Fruit fly (Drosophila melanogaster) whole organism, embryonic: ENCODE data around the gene CG7231.

Source experiments
- Ada2b ChIP-seq: fragments of 200-800 bp; sonication (Bioruptor generic); IDR thresholded peaks from 2 replicates; pipeline ENCODE4 v1.3.6; 2022; ENCODE audit warnings: missing biosample characterization, missing genetic modification characterization
- CG10654 ChIP-seq: fragments of 200-800 bp; sonication (Bioruptor generic); optimal IDR thresholded peaks from 2 replicates; lab custom pipeline; 2016; ENCODE audit warnings: missing biosample characterization, missing genetic modification characterization
- CG13624 ChIP-seq: fragments of 200-800 bp; sonication (Bioruptor generic); optimal IDR thresholded peaks from 2 replicates; lab custom pipeline; 2016; ENCODE audit warnings: missing biosample characterization, missing genetic modification characterization
- CG14441 ChIP-seq: fragments of 200-800 bp; sonication (Bioruptor generic); IDR thresholded peaks from 2 replicates; pipeline ENCODE4 v1.3.6; 2022; ENCODE audit warnings: missing biosample characterization, missing genetic modification characterization
- CG1603 ChIP-seq: fragments of 200-800 bp; sonication (Bioruptor generic); optimal IDR thresholded peaks from 2 replicates; lab custom pipeline; 2019; ENCODE audit warnings: missing biosample characterization, mild to moderate bottlenecking, missing genetic modification characterization, moderate library complexity
- CG1647 ChIP-seq: fragments of 200-800 bp; sonication (Bioruptor generic); optimal IDR thresholded peaks from 3 replicates; lab custom pipeline; 2016; ENCODE audit warnings: missing biosample characterization, missing genetic modification characterization
- CG1792 ChIP-seq: fragments of 200-800 bp; sonication (Bioruptor generic); optimal IDR thresholded peaks from 2 replicates; lab custom pipeline; 2016; ENCODE audit warnings: missing biosample characterization, missing genetic modification characterization
- CG18599 ChIP-seq: fragments of 200-800 bp; sonication (Bioruptor generic); optimal IDR thresholded peaks from 3 replicates; lab custom pipeline; 2017; ENCODE audit warnings: missing biosample characterization, missing genetic modification characterization, mild to moderate bottlenecking, moderate library complexity, missing genetic modification reagents
- CG2120 ChIP-seq: fragments of 200-800 bp; sonication (Bioruptor generic); optimal IDR thresholded peaks from 3 replicates; lab custom pipeline; 2016; ENCODE audit warnings: missing biosample characterization, missing genetic modification characterization
- CG31224 ChIP-seq: fragments of 200-800 bp; sonication (Bioruptor generic); IDR thresholded peaks from 2 replicates; pipeline ENCODE4 v1.3.6; 2022; ENCODE audit warnings: missing biosample characterization, missing genetic modification characterization
- CG31441 ChIP-seq: fragments of 200-800 bp; sonication (Bioruptor generic); IDR thresholded peaks from 2 replicates; pipeline ENCODE4 v1.3.6; 2022; ENCODE audit warnings: missing biosample characterization, missing genetic modification characterization
- CG34224 ChIP-seq: fragments of 200-800 bp; sonication (Bioruptor generic); IDR thresholded peaks from 3 replicates; pipeline ENCODE4 v1.3.6; 2022; ENCODE audit warnings: missing biosample characterization, missing genetic modification characterization; ENCODE audit not compliant: partially characterized antibody
- CG4707 ChIP-seq: fragments of 200-800 bp; sonication (Bioruptor generic); optimal IDR thresholded peaks from 2 replicates; lab custom pipeline; 2018; ENCODE audit warnings: missing biosample characterization, mild to moderate bottlenecking, missing genetic modification characterization, moderate library complexity
- CG7271 ChIP-seq: fragments of 200-800 bp; sonication (Bioruptor generic); optimal IDR thresholded peaks from 2 replicates; lab custom pipeline; 2018; ENCODE audit warnings: missing biosample characterization, mild to moderate bottlenecking, missing genetic modification characterization, moderate library complexity
- CG7786 ChIP-seq: fragments of 200-800 bp; sonication (Bioruptor generic); optimal IDR thresholded peaks from 2 replicates; lab custom pipeline; 2016; ENCODE audit warnings: missing biosample characterization, missing genetic modification characterization
- CG7987 ChIP-seq: fragments of 200-800 bp; sonication (Bioruptor generic); optimal IDR thresholded peaks from 2 replicates; lab custom pipeline; 2018; ENCODE audit warnings: missing biosample characterization, mild to moderate bottlenecking, missing genetic modification characterization, moderate library complexity
- CG8290 ChIP-seq, 3 experiments: fragments of 200-800 bp; sonication (Bioruptor generic); optimal IDR thresholded peaks; 2 replicates each; lab custom pipeline; 2016 to 2019; ENCODE audit warnings: missing biosample characterization in 3 of 3, missing genetic modification characterization in 3 of 3, mild to moderate bottlenecking in 2 of 3, moderate library complexity in 1 of 3
- CG9727 ChIP-seq: fragments of 200-800 bp; sonication (Bioruptor generic); optimal IDR thresholded peaks from 3 replicates; lab custom pipeline; 2017; ENCODE audit warnings: missing biosample characterization, mild to moderate bottlenecking, missing genetic modification characterization
- Eip74EF ChIP-seq, 2 experiments: fragments of 200-800 bp in 1 of 2; fragments of >200 bp in 1 of 2; sonication (Bioruptor generic) in 1 of 2; optimal IDR thresholded peaks; 2 replicates each; lab custom pipeline; 2017 to 2019; ENCODE audit warnings: missing biosample characterization in 2 of 2, missing genetic modification characterization in 2 of 2, mild to moderate bottlenecking in 1 of 2, moderate library complexity in 1 of 2
- HLH54F ChIP-seq: fragments of 200-800 bp; sonication (Bioruptor generic); optimal IDR thresholded peaks from 3 replicates; lab custom pipeline; 2016; ENCODE audit warnings: missing biosample characterization, missing genetic modification characterization
- Lhr ChIP-seq: fragments of 200-800 bp; sonication (Bioruptor generic); optimal IDR thresholded peaks from 3 replicates; lab custom pipeline; 2017; ENCODE audit warnings: mild to moderate bottlenecking, missing biosample characterization, missing genetic modification reagents, missing genetic modification characterization
- MBD-R2 ChIP-seq: fragments of 200-800 bp; sonication (Bioruptor generic); IDR thresholded peaks from 2 replicates; pipeline ENCODE4 v1.3.6; 2022; ENCODE audit warnings: missing biosample characterization, missing genetic modification characterization
- Opbp ChIP-seq: fragments of 200-800 bp; sonication (Bioruptor generic); IDR thresholded peaks from 3 replicates; pipeline ENCODE4 v1.3.6; 2022; ENCODE audit warnings: missing biosample characterization, missing genetic modification characterization; ENCODE audit not compliant: partially characterized antibody
- Sox102F ChIP-seq: fragments of 200-800 bp; sonication (Bioruptor generic); optimal IDR thresholded peaks from 2 replicates; lab custom pipeline; 2018; ENCODE audit warnings: missing biosample characterization, mild to moderate bottlenecking, missing genetic modification characterization, moderate library complexity
- Taf1 ChIP-seq: fragments of 200-800 bp; sonication (Bioruptor generic); IDR thresholded peaks from 2 replicates; pipeline ENCODE4 v1.3.6; 2022; ENCODE audit warnings: missing biosample characterization, missing genetic modification characterization
- Tbp ChIP-seq: fragments of >200 bp; optimal IDR thresholded peaks from 2 replicates; lab custom pipeline; 2018; ENCODE audit warnings: missing biosample characterization, missing genetic modification characterization
- bab2 ChIP-seq: fragments of 200-800 bp; sonication (Bioruptor generic); optimal IDR thresholded peaks from 2 replicates; lab custom pipeline; 2016; ENCODE audit warnings: missing biosample characterization, missing genetic modification characterization
- da ChIP-seq: fragments of 200-800 bp; sonication (Bioruptor generic); optimal IDR thresholded peaks from 2 replicates; lab custom pipeline; 2016; ENCODE audit warnings: missing biosample characterization, missing genetic modification characterization
- danr ChIP-seq: fragments of 200-800 bp; sonication (Bioruptor generic); IDR thresholded peaks from 2 replicates; pipeline ENCODE4 v1.3.6; 2022; ENCODE audit warnings: missing biosample characterization, missing genetic modification characterization
- dmrt99B ChIP-seq: fragments of 200-800 bp; sonication (Bioruptor generic); optimal IDR thresholded peaks from 2 replicates; lab custom pipeline; 2018; ENCODE audit warnings: missing biosample characterization, mild to moderate bottlenecking, missing genetic modification characterization, moderate library complexity
- exex ChIP-seq: fragments of 200-800 bp; sonication (Bioruptor generic); optimal IDR thresholded peaks from 4 replicates; lab custom pipeline; 2018; ENCODE audit warnings: missing biosample characterization, mild to moderate bottlenecking, missing genetic modification characterization, moderate library complexity
- fd96Cb ChIP-seq: fragments of 200-800 bp; sonication (Bioruptor generic); optimal IDR thresholded peaks from 2 replicates; lab custom pipeline; 2018; ENCODE audit warnings: missing biosample characterization, mild to moderate bottlenecking, missing genetic modification characterization, moderate library complexity
- ham ChIP-seq: fragments of 200-800 bp; sonication (Bioruptor generic); IDR thresholded peaks from 2 replicates; pipeline ENCODE4 v1.3.6; 2022; ENCODE audit warnings: missing biosample characterization, missing genetic modification characterization
- inv ChIP-seq: fragments of 200-800 bp; sonication (Bioruptor generic); IDR thresholded peaks from 2 replicates; pipeline ENCODE4 v1.3.6; 2022; ENCODE audit warnings: missing biosample characterization, missing genetic modification characterization; ENCODE audit not compliant: partially characterized antibody
- jing ChIP-seq: fragments of 200-800 bp; sonication (Bioruptor generic); optimal IDR thresholded peaks from 2 replicates; lab custom pipeline; 2018; ENCODE audit warnings: missing biosample characterization, mild to moderate bottlenecking, missing genetic modification characterization
- knrl ChIP-seq: fragments of 200-800 bp; sonication (Bioruptor generic); IDR thresholded peaks from 3 replicates; pipeline ENCODE4 v1.3.6; 2022; ENCODE audit warnings: missing biosample characterization, missing genetic modification characterization; ENCODE audit not compliant: partially characterized antibody
- lov ChIP-seq, 2 experiments: fragments of 200-800 bp in 1 of 2; fragments of >200 bp in 1 of 2; sonication (Bioruptor generic) in 1 of 2; IDR thresholded peaks in 1 of 2; optimal IDR thresholded peaks in 1 of 2; 2 replicates in 1 of 2; 3 replicates in 1 of 2; pipeline versions ENCODE4 v1.3.6 to Lab custom; 2017 to 2022; ENCODE audit warnings: missing biosample characterization in 1 of 2, missing genetic modification characterization in 1 of 2
- mirr ChIP-seq: fragments of 200-800 bp; sonication (Bioruptor generic); optimal IDR thresholded peaks from 3 replicates; lab custom pipeline; 2018; ENCODE audit warnings: missing biosample characterization, mild to moderate bottlenecking, missing genetic modification characterization
- mld ChIP-seq: fragments of 200-800 bp; sonication (Bioruptor generic); IDR thresholded peaks from 3 replicates; pipeline ENCODE4 v1.3.6; 2022; ENCODE audit warnings: missing biosample characterization, missing genetic modification characterization; ENCODE audit not compliant: partially characterized antibody
- pan ChIP-seq, 4 experiments: fragments of >200 bp in 3 of 4; fragments of 200-800 bp in 1 of 4; sonication (Bioruptor generic) in 1 of 4; optimal IDR thresholded peaks in 3 of 4; IDR thresholded peaks in 1 of 4; 2 replicates each; pipeline versions ENCODE4 v1.3.6 to Lab custom; 2017 to 2022; ENCODE audit warnings: missing biosample characterization in 2 of 4, missing genetic modification characterization in 2 of 4, mixed read lengths in 1 of 4
- rib ChIP-seq: fragments of 200-800 bp; sonication (Bioruptor generic); IDR thresholded peaks from 2 replicates; pipeline ENCODE4 v1.3.6; 2022; ENCODE audit warnings: missing biosample characterization, missing genetic modification characterization
- row ChIP-seq: fragments of 200-800 bp; sonication (Bioruptor generic); IDR thresholded peaks from 3 replicates; pipeline ENCODE4 v1.3.6; 2022; ENCODE audit warnings: missing biosample characterization, missing genetic modification characterization
- scrt ChIP-seq: fragments of 200-800 bp; sonication (Bioruptor generic); optimal IDR thresholded peaks from 2 replicates; lab custom pipeline; 2018; ENCODE audit warnings: missing biosample characterization, mild to moderate bottlenecking, missing genetic modification characterization, moderate library complexity
- tna ChIP-seq: fragments of 200-800 bp; sonication (Bioruptor generic); IDR thresholded peaks from 2 replicates; pipeline ENCODE4 v1.3.6; 2022; ENCODE audit warnings: missing biosample characterization, missing genetic modification characterization; ENCODE audit not compliant: partially characterized antibody
- vnd ChIP-seq: fragments of 200-800 bp; sonication (Bioruptor generic); IDR thresholded peaks from 3 replicates; pipeline ENCODE4 v1.3.6; 2022; ENCODE audit warnings: missing biosample characterization, missing genetic modification characterization; ENCODE audit not compliant: partially characterized antibody
- zen2 ChIP-seq: fragments of 200-800 bp; sonication (Bioruptor generic); IDR thresholded peaks from 3 replicates; pipeline ENCODE4 v1.3.6; 2022; ENCODE audit warnings: missing biosample characterization, missing genetic modification characterization; ENCODE audit not compliant: partially characterized antibody

The CG7231 gene

DNA sequence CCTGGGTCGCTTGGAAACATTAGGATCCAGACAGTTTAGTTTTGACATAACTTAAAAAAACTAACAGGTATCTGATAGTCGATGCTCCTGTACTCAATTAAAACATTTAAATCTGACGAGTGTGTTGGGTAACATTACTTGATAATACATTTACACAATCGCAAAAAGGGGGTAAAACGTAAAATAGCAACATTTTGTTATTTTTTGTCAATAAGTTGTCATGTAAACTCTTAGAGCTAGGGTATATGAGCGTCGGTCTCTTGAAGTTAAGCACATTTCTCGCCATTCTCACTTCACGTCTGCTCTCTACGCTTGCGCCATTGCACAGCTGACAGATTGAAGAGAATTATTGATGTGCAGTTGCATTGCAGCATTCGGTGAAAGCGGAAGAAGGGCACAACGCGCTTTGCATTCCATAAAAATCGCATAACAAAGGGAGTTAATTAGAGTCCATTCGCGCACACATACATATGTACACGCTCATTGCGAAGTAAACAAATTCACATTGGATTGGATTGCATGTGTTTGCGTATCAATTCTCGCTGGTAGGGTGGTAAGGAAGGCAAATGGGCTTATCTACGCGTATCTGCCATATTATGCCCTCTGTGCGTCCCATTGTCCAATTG, 1.3 kb downstream of the CG7231 start (continued):
- TF ChIP-seq row (GFP tag; lab: Robert Waterston, UW) (peak; percentile 63), CG1647 (GFP tag; lab: Kevin White, UChicago) (no peak), jing (no peak), CG9727 (peak; percentile 20), Lhr (GFP tag; lab: Kevin White, UChicago) (no peak), CG7987 (no peak), dmrt99B (tag; lab: Kevin White, UChicago) (peak; percentile 20), CG34224 (GFP tag; lab: Robert Waterston, UW) (peak; percentile 18; the same call in 1 of the 3 replicates), inv (peak; percentile 34; the same call in 1 of the 2 replicates), bab2 (peak; percentile 50), ham (GFP tag; lab: Robert Waterston, UW) (no peak), scrt (GFP tag; lab: Kevin White, UChicago) (peak; percentile 28), CG31224 (GFP tag; lab: Robert Waterston, UW) (no peak), exex (tag; lab: Kevin White, UChicago) (peak; percentile 67), tna (peak; percentile 68; the same call in 1 of the 2 replicates), pan (optimal IDR thresholded peaks at IDR 0.05; lab: Kevin White, UChicago) (no peak), pan (GFP tag; optimal IDR thresholded peaks at IDR 0.05 in 1 of 2, IDR thresholded peaks at IDR 0.05 in 1 of 2) (peak in 1 of 2 experiments; percentile 20), CG1792 (no peak), fd96Cb (peak; percentile 27), Opbp (GFP tag; lab: Robert Waterston, UW) (no peak), CG14441 (GFP tag; lab: Robert Waterston, UW) (0 out of 2 replicates have a peak, but pooled peaks have one; percentile 8), lov (optimal IDR thresholded peaks at IDR 0.05; lab: Kevin White, UChicago) (no peak), lov (GFP tag; IDR thresholded peaks at IDR 0.05; lab: Robert Waterston, UW) (no peak), knrl (peak; percentile 41; the same call in 2 of the 3 replicates), CG8290 (GFP tag; optimal IDR thresholded peaks at IDR 0.05; lab: Kevin White, UChicago) (no peak), CG8290 (tag; optimal IDR thresholded peaks at IDR 0.05; lab: Kevin White, UChicago) (peak in 1 of 2 experiments; percentile 51), MBD-R2 (GFP tag; lab: Robert Waterston, UW) (no peak), Taf1 (GFP tag; lab: Robert Waterston, UW) (no peak), CG10654 (GFP tag; lab: Kevin White, UChicago) (no peak), Tbp (GFP tag; lab: Kevin White, UChicago) (no peak), mld (GFP tag; lab: Robert Waterston, UW) (peak; percentile 57; the same call in 2 of the 3 replicates), vnd (GFP tag; lab: Robert Waterston, UW) (peak; percentile 70), da (GFP tag; lab: Kevin White, UChicago) (no peak), CG7786 (GFP tag; lab: Kevin White, UChicago) (no peak), danr (GFP tag; lab: Robert Waterston, UW) (no peak), Ada2b (GFP tag; lab: Robert Waterston, UW) (0 out of 2 replicates have a peak, but pooled peaks have one; percentile 12), CG13624 (GFP tag; lab: Kevin White, UChicago) (peak; percentile 34), mirr (GFP tag; lab: Kevin White, UChicago) (peak; percentile 44), Eip74EF (GFP tag; optimal IDR thresholded peaks at IDR 0.05; lab: Kevin White, UChicago) (no peak), CG18599 (GFP tag; lab: Kevin White, UChicago) (peak; percentile 18), rib (GFP tag; lab: Robert Waterston, UW) (no peak), CG31441 (0 out of 2 replicates have a peak, but pooled peaks have one; percentile 15), CG4707 (no peak), CG1603 (peak; percentile 13), CG2120 (GFP tag; lab: Kevin White, UChicago) (peak; percentile 11), Sox102F (GFP tag; lab: Kevin White, UChicago) (peak; percentile 12), zen2 (GFP tag; lab: Robert Waterston, UW) (no peak), HLH54F (GFP tag; lab: Kevin White, UChicago) (no peak), CG7271 (tag; lab: Kevin White, UChicago) (no peak)
